Fruit fly (Drosophila melanogaster): ENCODE data around the gene cdi.

Gene cdi

DNA sequence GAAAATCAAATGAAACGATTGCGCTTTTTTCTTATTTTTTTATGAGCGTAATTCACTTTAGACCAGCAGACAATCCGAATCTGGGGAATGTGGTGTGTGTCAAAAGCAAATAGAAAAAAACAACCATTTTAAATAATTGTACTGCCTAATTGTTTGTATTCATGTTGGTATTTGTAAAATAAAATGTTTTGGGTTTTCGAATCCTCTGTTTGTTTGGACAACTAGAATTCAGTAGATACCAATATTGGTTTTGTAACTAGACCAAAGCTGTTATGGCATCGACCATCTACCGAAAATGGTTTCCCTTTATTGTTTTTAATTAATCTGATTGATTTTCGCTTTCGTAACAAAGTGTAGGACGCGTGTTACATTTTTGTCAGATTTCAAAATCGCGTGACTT is 83.1 kb downstream of the cdi start:
- TF ChIP-seq dmrt93B (GFP tag; optimal IDR thresholded peaks at IDR 0.05), result no peak
- TF ChIP-seq Hnf4 (GFP tag; optimal IDR thresholded peaks at IDR 0.05), result no peak

DNA sequence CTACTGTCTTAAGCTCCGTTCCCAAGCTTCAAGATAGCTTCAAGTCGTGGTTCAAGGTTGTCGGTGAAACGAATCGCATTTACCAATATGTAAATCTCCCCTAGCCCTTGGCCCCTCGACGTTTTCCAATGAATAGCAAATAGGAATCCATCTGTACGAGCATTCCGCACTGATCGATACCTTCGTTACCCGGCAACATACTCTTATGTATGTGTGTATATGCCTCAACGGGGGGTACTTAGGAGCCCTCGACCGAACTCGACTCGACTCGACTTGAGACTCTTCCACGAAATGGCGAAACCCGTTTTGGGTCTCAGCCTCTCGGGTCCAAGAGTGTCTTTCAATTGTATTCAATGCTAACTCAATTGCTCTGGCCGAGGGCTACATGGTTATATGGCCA is 92.4 kb downstream of the cdi start:
- TF ChIP-seq tai (GFP tag; optimal IDR thresholded peaks at IDR 0.05), result no peak
- no peak for TF ChIP-seq rgr (GFP tag; optimal IDR thresholded peaks at IDR 0.05)
- no peak for TF ChIP-seq psq (GFP tag; optimal IDR thresholded peaks at IDR 0.05)
- TF ChIP-seq CG32264 (GFP tag; optimal IDR thresholded peaks at IDR 0.05), result no peak
- TF ChIP-seq sv (GFP tag; optimal IDR thresholded peaks at IDR 0.05), result no peak
- no peak for TF ChIP-seq woc (GFP tag; optimal IDR thresholded peaks at IDR 0.05)
- no peak for TF ChIP-seq Dfd (GFP tag; optimal IDR thresholded peaks at IDR 0.05)
- no peak for TF ChIP-seq GATAd (GFP tag; optimal IDR thresholded peaks at IDR 0.05)
- no peak for TF ChIP-seq Sp1 (GFP tag; optimal IDR thresholded peaks at IDR 0.05)
- no peak for TF ChIP-seq N (GFP tag; optimal IDR thresholded peaks at IDR 0.05)
- TF ChIP-seq brk (GFP tag; optimal IDR thresholded peaks at IDR 0.05), result no peak
- TF ChIP-seq Hnf4 (GFP tag; optimal IDR thresholded peaks at IDR 0.05), result no peak
- TF ChIP-seq br (GFP tag; optimal IDR thresholded peaks at IDR 0.05), result no peak
- TF ChIP-seq sage (GFP tag; optimal IDR thresholded peaks at IDR 0.05), result no peak
- TF ChIP-seq pan (optimal IDR thresholded peaks at IDR 0.05), result no peak
- no peak for TF ChIP-seq usp (GFP tag; optimal IDR thresholded peaks at IDR 0.05)

DNA sequence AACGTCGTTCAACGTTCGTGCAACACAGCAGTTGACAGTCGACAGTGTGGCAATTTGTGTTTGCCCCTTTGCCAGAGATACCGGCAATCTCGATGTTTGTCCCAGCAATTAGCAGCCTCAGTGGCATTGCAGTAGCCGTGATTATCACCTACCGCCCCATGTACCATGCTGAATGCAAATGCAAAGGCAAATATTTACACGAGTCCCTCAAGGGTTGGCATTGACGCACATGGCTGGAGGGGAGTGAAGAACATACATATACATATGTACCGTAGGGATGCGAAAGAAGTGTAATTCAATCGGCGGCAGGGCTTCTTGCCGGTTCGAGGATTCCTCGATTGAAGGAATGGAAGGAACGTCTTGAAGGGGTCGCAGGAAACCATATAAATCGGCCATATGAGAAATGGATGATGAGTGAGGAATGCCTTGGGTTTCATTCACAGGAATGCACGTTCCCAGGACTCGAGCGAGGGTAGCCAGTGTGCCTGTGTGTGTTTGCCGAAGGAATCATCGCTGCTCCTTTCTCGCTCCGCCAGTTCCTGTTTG is 94.1 kb downstream of the cdi start:
- TF ChIP-seq Dif (GFP tag; optimal IDR thresholded peaks at IDR 0.05; ENCODE audit: partially characterized antibody) (no peak), CG9705 (GFP tag; optimal IDR thresholded peaks at IDR 0.05) (no peak), dmrt93B (GFP tag; optimal IDR thresholded peaks at IDR 0.05) (no peak), fru (GFP tag; optimal IDR thresholded peaks at IDR 0.05) (no peak), brk (GFP tag; optimal IDR thresholded peaks at IDR 0.05) (no peak), Abd-B (GFP tag; optimal IDR thresholded peaks at IDR 0.05) (no peak), foxo (GFP tag; optimal IDR thresholded peaks at IDR 0.05) (no peak), jim (GFP tag; optimal IDR thresholded peaks at IDR 0.05) (no peak), Hr83 (GFP tag; optimal IDR thresholded peaks at IDR 0.05; ENCODE audit: poor library complexity, severe bottlenecking) (no peak)

DNA sequence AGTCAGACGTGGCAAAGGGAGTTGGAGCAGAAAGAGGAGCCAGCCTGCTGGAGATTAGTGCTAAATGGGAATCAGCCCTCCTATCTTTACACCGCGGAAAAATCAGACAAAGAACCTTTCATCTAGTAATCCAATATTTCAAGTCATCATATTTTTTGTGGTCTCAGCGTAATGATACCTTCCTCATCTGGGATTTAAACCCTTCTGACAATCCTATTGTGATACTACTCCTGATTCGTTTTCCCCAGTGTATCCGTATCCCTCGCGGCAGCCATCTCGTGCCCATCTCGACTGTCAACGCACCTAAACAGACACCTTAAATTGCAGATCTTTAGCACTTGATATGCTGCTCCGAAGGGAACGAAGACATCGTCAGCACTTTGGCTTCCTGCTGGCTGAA is 95.7 kb downstream of the cdi start:
- no peak for TF ChIP-seq dmrt93B (GFP tag; optimal IDR thresholded peaks at IDR 0.05)
- no peak for TF ChIP-seq foxo (GFP tag; optimal IDR thresholded peaks at IDR 0.05)
- TF ChIP-seq HLH106 (tag; optimal IDR thresholded peaks at IDR 0.05), result no peak
- TF ChIP-seq Hr78 (GFP tag; optimal IDR thresholded peaks at IDR 0.05), result no peak
- no peak for TF ChIP-seq Abd-B (GFP tag; optimal IDR thresholded peaks at IDR 0.05)
- no peak for TF ChIP-seq psq (GFP tag; optimal IDR thresholded peaks at IDR 0.05)
- TF ChIP-seq sv (GFP tag; optimal IDR thresholded peaks at IDR 0.05), result no peak
- no peak for TF ChIP-seq dsf (GFP tag; optimal IDR thresholded peaks at IDR 0.05; ENCODE audit: borderline replicate concordance)
- no peak for TF ChIP-seq CG9705 (GFP tag; optimal IDR thresholded peaks at IDR 0.05)
- no peak for TF ChIP-seq CrebA (GFP tag; optimal IDR thresholded peaks at IDR 0.05; ENCODE audit: borderline replicate concordance)
- no peak for TF ChIP-seq woc (GFP tag; optimal IDR thresholded peaks at IDR 0.05)
- TF ChIP-seq lola (GFP tag; optimal IDR thresholded peaks at IDR 0.05), result no peak
- TF ChIP-seq brk (GFP tag; optimal IDR thresholded peaks at IDR 0.05), result no peak

DNA sequence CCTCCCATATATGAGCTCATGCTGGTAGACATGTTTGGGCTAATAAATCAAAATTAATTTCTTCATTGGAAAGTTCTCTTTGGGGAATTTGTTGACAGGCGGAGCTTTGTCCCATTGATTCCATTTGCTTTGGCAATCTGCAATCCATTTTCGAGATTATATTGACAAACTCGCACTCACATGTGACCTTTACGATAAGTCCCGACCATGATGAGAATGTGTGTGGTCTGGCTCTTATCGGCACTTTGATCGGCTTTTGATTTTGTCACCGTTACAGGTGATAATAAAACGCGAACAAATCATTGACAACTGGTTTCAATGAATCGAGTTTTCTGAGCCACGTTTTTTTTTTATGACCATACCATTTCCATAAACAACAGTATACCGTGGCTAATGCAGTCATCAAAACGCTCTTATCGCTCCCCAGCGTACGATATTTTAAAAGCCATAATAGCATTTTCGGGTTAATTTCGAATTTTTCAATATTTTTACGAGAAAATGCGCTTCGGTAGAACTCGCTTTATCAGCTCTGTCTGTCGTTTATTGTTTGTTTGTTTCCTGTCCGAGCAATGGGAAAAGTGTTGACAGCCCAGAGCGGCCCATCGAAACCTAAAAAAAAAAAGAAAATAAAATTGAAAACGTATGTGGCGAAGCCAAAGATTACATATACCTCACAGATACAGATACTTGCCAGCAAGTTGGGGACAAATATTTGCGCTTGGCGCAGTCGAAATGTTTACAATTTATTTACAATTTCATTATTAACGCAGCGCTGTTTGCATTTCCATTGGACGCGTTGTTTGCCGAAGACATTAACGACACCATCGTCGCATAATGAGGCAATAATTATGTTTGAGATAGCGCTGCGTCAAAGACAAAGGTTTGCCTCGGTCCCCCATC is 96.4 kb downstream of the cdi start:
- peak; percentile 9 for TF ChIP-seq br (GFP tag; optimal IDR thresholded peaks at IDR 0.05)
- no peak for TF ChIP-seq usp (GFP tag; optimal IDR thresholded peaks at IDR 0.05)
- peak; percentile 37 for TF ChIP-seq rgr (GFP tag; optimal IDR thresholded peaks at IDR 0.05)
- peak; percentile 47 for TF ChIP-seq sv (GFP tag; optimal IDR thresholded peaks at IDR 0.05)
- TF ChIP-seq dl (GFP tag; optimal IDR thresholded peaks at IDR 0.05; ENCODE audit: insufficient read depth in 1 of 2, partially characterized antibody in 2 of 2), result no peak
- TF ChIP-seq CrebA (GFP tag; optimal IDR thresholded peaks at IDR 0.05; ENCODE audit: borderline replicate concordance), result no peak
- no peak for TF ChIP-seq ey (GFP tag; optimal IDR thresholded peaks at IDR 0.05)
- no peak for TF ChIP-seq sage (GFP tag; optimal IDR thresholded peaks at IDR 0.05)
- TF ChIP-seq Hr78 (GFP tag; optimal IDR thresholded peaks at IDR 0.05), result no peak
- TF ChIP-seq woc (GFP tag; optimal IDR thresholded peaks at IDR 0.05), result no peak
- peak; percentile 7 for TF ChIP-seq psq (GFP tag; optimal IDR thresholded peaks at IDR 0.05)
- peak; percentile 5 for TF ChIP-seq Hnf4 (GFP tag; optimal IDR thresholded peaks at IDR 0.05)
- TF ChIP-seq foxo (GFP tag; optimal IDR thresholded peaks at IDR 0.05), result peak in 1 of 2 experiments; percentile 7
